Worm (Caenorhabditis elegans): ENCODE measurements around the gene hlh-31.

hlh-31 gene

DNA sequence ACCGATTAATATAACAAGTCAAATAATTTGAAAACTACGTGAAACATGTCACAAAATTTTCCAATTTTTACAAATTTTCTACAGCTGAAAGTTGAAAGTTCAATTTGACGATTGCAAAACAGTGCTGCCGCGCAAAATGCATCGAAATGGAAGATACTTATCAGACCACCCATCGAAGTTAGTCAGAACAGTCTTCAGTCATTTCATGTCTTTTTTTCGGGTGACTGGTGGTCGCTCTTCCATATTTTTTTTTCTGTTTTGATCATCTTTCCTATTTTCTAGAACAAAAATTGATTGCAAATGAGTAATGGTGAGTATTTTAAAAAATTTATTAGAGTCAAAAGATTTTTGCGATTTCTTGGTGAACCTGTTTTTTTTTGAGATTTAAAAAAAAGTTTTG, 10.3 kb upstream of the hlh-31 start, which contains the start of gene F38C2.1:
TSS of gene F38C2.1 (plus strand) at position 301 of the 400 bp plus-strand sequence.
- no peak for TF ChIP-seq alr-1 (tag; optimal IDR thresholded peaks at IDR 0.05)
- no peak for TF ChIP-seq Y55F3AM.14 (GFP tag; optimal IDR thresholded peaks at IDR 0.05)
- no peak for TF ChIP-seq unc-55 (GFP tag; optimal IDR thresholded peaks at IDR 0.05)
- TF ChIP-seq blmp-1 (tag; optimal IDR thresholded peaks at IDR 0.05; ENCODE audit: insufficient read depth) = no peak
- TF ChIP-seq mdl-1 (tag; optimal IDR thresholded peaks at IDR 0.05) = no peak
- TF ChIP-seq ztf-1 (GFP tag; conservative IDR thresholded peaks at IDR 0.05) = no peak
- TF ChIP-seq lsy-2 (tag; optimal IDR thresholded peaks at IDR 0.05) = no peak
- no peak for TF ChIP-seq peb-1 (tag; optimal IDR thresholded peaks at IDR 0.05)
- TF ChIP-seq nhr-25 (tag; optimal IDR thresholded peaks at IDR 0.05) = no peak
- TF ChIP-seq egl-27 (tag; optimal IDR thresholded peaks at IDR 0.05) = no peak
- no peak for TF ChIP-seq ama-1 (optimal IDR thresholded peaks at IDR 0.05)
- no peak for TF ChIP-seq lin-13 (GFP tag; optimal IDR thresholded peaks at IDR 0.05)
- no peak for TF ChIP-seq aly-2 (tag; optimal IDR thresholded peaks at IDR 0.05)
- no peak for TF ChIP-seq nhr-11 (tag; optimal IDR thresholded peaks at IDR 0.05)
- no peak for TF ChIP-seq mab-5 (tag; optimal IDR thresholded peaks at IDR 0.05)
- no peak for TF ChIP-seq zag-1 (tag; optimal IDR thresholded peaks at IDR 0.05)

DNA sequence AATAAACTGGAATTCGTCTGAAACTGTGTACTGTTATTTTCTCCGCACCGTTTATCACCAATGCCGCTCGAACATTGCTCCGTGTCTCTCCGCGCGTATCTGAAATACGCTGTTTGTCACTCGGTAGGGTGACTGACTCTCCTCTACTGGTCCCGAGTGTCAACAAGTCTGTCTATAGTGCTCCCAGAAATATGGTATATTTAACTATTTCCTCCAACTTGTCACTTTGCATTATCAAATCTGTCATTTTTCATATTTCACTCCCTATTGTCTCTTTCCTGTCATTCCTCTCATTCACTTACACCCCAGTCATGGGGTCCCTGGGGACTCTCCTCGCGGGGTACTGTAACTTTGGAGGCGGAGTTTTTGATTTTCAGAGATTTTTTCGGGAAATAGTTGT, 3.0 kb upstream of the hlh-31 start, which contains the start of gene hlh-17:
TSS of gene hlh-17 (plus strand) at position 301 of the 400 bp plus-strand sequence.
- TF ChIP-seq nhr-21 (tag; optimal IDR thresholded peaks at IDR 0.05) (no peak), egl-27 (tag; optimal IDR thresholded peaks at IDR 0.05) (no peak), ztf-4 (tag; optimal IDR thresholded peaks at IDR 0.05) (no peak), alr-1 (tag; optimal IDR thresholded peaks at IDR 0.05) (no peak), nhr-237 (tag; optimal IDR thresholded peaks at IDR 0.05) (no peak), lin-13 (GFP tag; optimal IDR thresholded peaks at IDR 0.05) (no peak), mdl-1 (tag; optimal IDR thresholded peaks at IDR 0.05) (no peak), Y55F3AM.14 (GFP tag; optimal IDR thresholded peaks at IDR 0.05) (no peak), sma-3 (GFP tag; optimal IDR thresholded peaks at IDR 0.05) (no peak), dmd-4 (tag; optimal IDR thresholded peaks at IDR 0.05) (no peak), nhr-12 (tag; optimal IDR thresholded peaks at IDR 0.05) (no peak), peb-1 (tag; optimal IDR thresholded peaks at IDR 0.05) (no peak)

DNA sequence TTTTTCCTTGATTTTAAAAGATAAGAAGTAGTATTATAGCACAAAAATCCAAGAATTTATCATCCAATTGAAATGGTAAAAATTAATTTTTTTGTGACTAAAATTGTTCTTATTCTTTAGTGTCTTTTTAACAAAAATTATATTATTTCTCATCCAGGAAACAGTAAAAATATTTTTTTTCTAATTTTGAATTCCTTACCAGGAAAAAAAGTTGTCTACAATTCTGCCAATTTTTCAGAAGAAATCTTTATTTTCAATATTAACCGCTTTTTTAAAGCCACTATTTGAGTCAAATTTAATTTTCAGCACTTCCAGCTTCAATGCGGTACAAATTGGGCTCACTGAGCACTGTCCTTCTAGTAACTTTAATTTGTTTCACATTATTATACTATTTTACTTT, 13.5 kb downstream of the hlh-31 start, which contains the start of gene F38C2.4:
TSS of gene F38C2.4 (plus strand) at position 301 of the 400 bp plus-strand sequence.
- no peak for TF ChIP-seq nhr-23 (tag; optimal IDR thresholded peaks at IDR 0.05)
- no peak for TF ChIP-seq fos-1 (tag; optimal IDR thresholded peaks at IDR 0.05)
- no peak for TF ChIP-seq ceh-82 (tag; optimal IDR thresholded peaks at IDR 0.05)
- TF ChIP-seq Y55F3AM.14 (GFP tag; optimal IDR thresholded peaks at IDR 0.05) = no peak
- no peak for TF ChIP-seq ceh-16 (tag; optimal IDR thresholded peaks at IDR 0.05)
- no peak for TF ChIP-seq nhr-21 (tag; optimal IDR thresholded peaks at IDR 0.05)
- no peak for TF ChIP-seq lsy-2 (tag; optimal IDR thresholded peaks at IDR 0.05)
- TF ChIP-seq sem-4 (tag; optimal IDR thresholded peaks at IDR 0.05) = no peak
- TF ChIP-seq lin-11 (tag; optimal IDR thresholded peaks at IDR 0.05) = no peak
- no peak for TF ChIP-seq zag-1 (tag; optimal IDR thresholded peaks at IDR 0.05)

DNA sequence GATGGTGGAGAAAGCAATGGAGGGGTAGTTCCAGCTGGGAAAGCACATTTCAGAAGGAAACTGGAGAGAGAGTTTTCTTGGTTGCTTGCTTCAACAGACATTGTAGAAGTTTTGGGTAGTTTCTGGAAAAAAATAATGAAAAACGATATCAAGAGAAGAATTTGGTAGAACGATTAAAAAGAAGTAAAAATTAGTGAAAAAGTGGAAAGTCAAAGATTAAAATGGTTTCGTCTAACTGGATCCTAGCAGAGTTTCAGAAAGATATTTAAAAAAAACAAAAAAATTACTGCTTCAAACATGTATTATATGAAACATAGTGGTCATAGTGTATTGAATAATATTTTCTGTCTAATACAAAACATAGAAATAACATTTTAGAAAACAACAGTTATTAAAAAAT, 19.9 kb downstream of the hlh-31 start, which contains the start of gene F38C2.7:
TSS of gene F38C2.7 (minus strand) at position 101 of the 400 bp plus-strand sequence.
- TF ChIP-seq aly-2 (tag; optimal IDR thresholded peaks at IDR 0.05) (no peak), Y55F3AM.14 (GFP tag; optimal IDR thresholded peaks at IDR 0.05) (no peak), sma-9 (GFP tag; optimal IDR thresholded peaks at IDR 0.05) (no peak), sma-9 (tag; optimal IDR thresholded peaks at IDR 0.05) (no peak), lin-13 (GFP tag; optimal IDR thresholded peaks at IDR 0.05) (no peak), skn-1 (tag; optimal IDR thresholded peaks at IDR 0.05) (no peak), nhr-10 (tag; optimal IDR thresholded peaks at IDR 0.05) (no peak), lin-11 (tag; optimal IDR thresholded peaks at IDR 0.05) (no peak), snpc-4 (tag; optimal IDR thresholded peaks at IDR 0.05) (no peak), ceh-16 (tag; optimal IDR thresholded peaks at IDR 0.05) (no peak), sem-4 (tag; optimal IDR thresholded peaks at IDR 0.05) (no peak), mdl-1 (tag; optimal IDR thresholded peaks at IDR 0.05) (no peak), egl-27 (tag; optimal IDR thresholded peaks at IDR 0.05) (no peak), ztf-1 (GFP tag; conservative IDR thresholded peaks at IDR 0.05) (no peak), blmp-1 (tag; optimal IDR thresholded peaks at IDR 0.05; ENCODE audit: insufficient read depth) (no peak)

DNA sequence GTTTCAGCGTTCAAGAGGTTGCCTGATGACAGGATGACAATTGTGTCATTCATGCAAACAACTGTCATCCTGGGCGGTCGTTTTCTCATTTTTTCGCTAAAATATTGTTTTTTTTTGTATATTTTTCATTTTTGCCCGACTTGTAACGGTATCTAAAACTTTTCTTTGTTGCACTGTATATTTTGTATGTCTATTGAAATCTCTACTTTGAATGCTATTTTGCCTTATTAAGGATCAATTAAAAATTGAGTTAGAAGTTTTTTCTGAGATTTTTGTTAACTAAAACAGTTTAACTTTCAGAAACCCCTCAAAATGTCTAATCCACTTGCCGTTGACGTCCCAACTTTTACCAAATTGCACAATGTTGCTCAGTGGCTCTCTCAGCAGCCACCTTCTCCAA, 20.5 kb downstream of the hlh-31 start, which contains the start of gene ccch-2:
TSS of gene ccch-2 (plus strand) at position 301 of the 400 bp plus-strand sequence.
- no peak for TF ChIP-seq peb-1 (tag; optimal IDR thresholded peaks at IDR 0.05)
- TF ChIP-seq egl-27 (tag; optimal IDR thresholded peaks at IDR 0.05) = no peak
- no peak for TF ChIP-seq sem-4 (tag; optimal IDR thresholded peaks at IDR 0.05)
- TF ChIP-seq C34F6.9 (tag; optimal IDR thresholded peaks at IDR 0.05) = no peak
- TF ChIP-seq elt-3 (tag; optimal IDR thresholded peaks at IDR 0.05) = no peak
- TF ChIP-seq nhr-21 (tag; optimal IDR thresholded peaks at IDR 0.05) = no peak
- no peak for TF ChIP-seq lin-11 (tag; optimal IDR thresholded peaks at IDR 0.05)
- no peak for TF ChIP-seq nhr-129 (tag; optimal IDR thresholded peaks at IDR 0.05)
- TF ChIP-seq zag-1 (tag; optimal IDR thresholded peaks at IDR 0.05) = no peak
- TF ChIP-seq nhr-11 (tag; optimal IDR thresholded peaks at IDR 0.05) = no peak
- TF ChIP-seq ceh-82 (tag; optimal IDR thresholded peaks at IDR 0.05) = no peak
